Worm (Caenorhabditis elegans): ENCODE measurements around the gene Y54G11A.3.

The Y54G11A.3 gene

DNA sequence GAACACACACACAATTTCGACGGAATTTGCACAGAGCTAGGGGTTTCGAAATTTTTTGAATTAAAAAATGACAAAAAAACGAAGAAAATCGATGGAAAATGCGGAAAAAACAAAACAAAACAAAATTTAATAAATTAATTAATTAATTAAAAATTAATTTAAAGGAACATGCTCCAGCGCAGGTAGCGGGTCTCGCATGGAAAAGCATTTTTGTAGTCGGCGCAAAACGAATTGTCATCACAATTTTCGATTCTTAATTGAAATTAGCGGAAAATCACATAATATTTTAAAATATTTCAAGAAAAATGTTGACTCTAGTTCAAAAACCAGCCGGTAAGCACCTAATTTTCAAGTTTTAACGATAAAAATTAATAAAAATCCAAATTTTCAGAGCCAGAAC, at the start of gene Y54G11A.3:
Y54G11A.3 (plus strand) TSS at position 213 of the 400 bp plus-strand sequence.
- TF ChIP-seq hlh-11 (tag; optimal IDR thresholded peaks at IDR 0.05) (no peak), ceh-32 (tag; optimal IDR thresholded peaks at IDR 0.05; ENCODE audit: poor library complexity) (no peak), ctbp-1 (GFP tag; IDR thresholded peaks at IDR 0.05) (no peak), spr-1 (tag; optimal IDR thresholded peaks at IDR 0.05) (no peak), zfp-3 (GFP tag; conservative IDR thresholded peaks at IDR 0.05) (no peak), madf-5 (GFP tag; IDR thresholded peaks at IDR 0.05) (no peak), R02D3.7 (tag; optimal IDR thresholded peaks at IDR 0.05) (no peak), nhr-111 (GFP tag; optimal IDR thresholded peaks at IDR 0.05) (no peak), nhr-102 (tag; optimal IDR thresholded peaks at IDR 0.05) (no peak), ceh-82 (tag; optimal IDR thresholded peaks at IDR 0.05) (no peak), daf-16 (GFP tag; optimal IDR thresholded peaks at IDR 0.05) (no peak), daf-16 (tag; optimal IDR thresholded peaks at IDR 0.05) (no peak), ces-1 (GFP tag; optimal IDR thresholded peaks at IDR 0.05) (no peak), lin-29 (GFP tag; IDR thresholded peaks at IDR 0.05) (no peak), snpc-4 (tag; optimal IDR thresholded peaks at IDR 0.05) (no peak), unc-39 (tag; optimal IDR thresholded peaks at IDR 0.05) (no peak), set-16 (GFP tag; IDR thresholded peaks at IDR 0.05) (no peak), madf-9 (GFP tag; conservative IDR thresholded peaks at IDR 0.05) (no peak), nhr-48 (tag; optimal IDR thresholded peaks at IDR 0.05) (no peak), nhr-42 (GFP tag; IDR thresholded peaks at IDR 0.05) (no peak), dmd-6 (GFP tag; IDR thresholded peaks at IDR 0.05) (no peak)

DNA sequence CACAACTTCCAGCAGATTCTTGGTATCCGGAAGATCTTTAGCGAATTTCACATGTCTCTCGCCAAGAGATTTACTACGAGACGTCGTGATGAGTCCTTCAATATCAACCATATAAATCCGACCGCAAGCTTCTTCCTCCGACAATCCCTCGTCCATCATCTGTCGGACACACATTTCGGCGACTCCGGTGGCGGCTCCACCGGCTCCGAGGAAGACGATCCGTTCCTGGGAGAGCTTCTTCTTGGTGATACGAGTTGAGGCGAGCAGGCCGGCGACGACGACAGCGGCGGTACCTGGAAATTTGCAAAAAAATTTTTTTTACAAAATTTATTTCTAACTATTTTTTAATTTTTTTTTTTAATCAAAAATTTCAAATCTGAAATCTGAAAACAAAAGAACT, 46.3 kb upstream of the Y54G11A.3 start:
- TF ChIP-seq unc-130 (GFP tag; optimal IDR thresholded peaks at IDR 0.05) = no peak
- peak; percentile 80 for TF ChIP-seq set-16 (GFP tag; IDR thresholded peaks at IDR 0.05)

DNA sequence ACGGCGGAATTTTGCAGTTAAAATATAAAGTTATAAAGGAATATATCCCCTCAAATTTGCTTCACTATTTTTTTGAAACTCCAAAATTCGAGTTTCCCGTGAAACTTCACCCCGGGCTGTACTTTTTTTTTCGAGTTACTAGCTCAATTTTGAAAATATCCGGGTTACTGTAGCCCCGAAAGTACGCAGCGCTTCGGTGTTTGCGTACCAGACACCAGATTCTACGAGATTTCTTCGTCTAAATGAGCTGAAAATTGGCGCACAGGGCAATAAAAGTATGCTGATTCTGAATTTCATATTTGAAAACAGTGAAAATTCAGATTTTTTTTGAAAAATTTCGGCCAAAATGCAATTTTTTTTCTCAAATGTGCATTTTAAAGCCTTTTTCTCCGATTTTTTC, 45.5 kb upstream of the Y54G11A.3 start:
- no peak for TF ChIP-seq gei-8 (GFP tag; optimal IDR thresholded peaks at IDR 0.05)
- no peak for TF ChIP-seq spr-1 (tag; optimal IDR thresholded peaks at IDR 0.05)
- no peak for TF ChIP-seq mdt-29 (GFP tag; IDR thresholded peaks at IDR 0.05)
- TF ChIP-seq F37D6.2 (tag; optimal IDR thresholded peaks at IDR 0.05) = no peak
- TF ChIP-seq F44E2.7 (GFP tag; IDR thresholded peaks at IDR 0.05) = no peak
- peak; percentile 92 for TF ChIP-seq aha-1 (tag)
- no peak for TF ChIP-seq hif-1 (tag; optimal IDR thresholded peaks at IDR 0.05)
- TF ChIP-seq unc-130 (GFP tag; optimal IDR thresholded peaks at IDR 0.05) = no peak

DNA sequence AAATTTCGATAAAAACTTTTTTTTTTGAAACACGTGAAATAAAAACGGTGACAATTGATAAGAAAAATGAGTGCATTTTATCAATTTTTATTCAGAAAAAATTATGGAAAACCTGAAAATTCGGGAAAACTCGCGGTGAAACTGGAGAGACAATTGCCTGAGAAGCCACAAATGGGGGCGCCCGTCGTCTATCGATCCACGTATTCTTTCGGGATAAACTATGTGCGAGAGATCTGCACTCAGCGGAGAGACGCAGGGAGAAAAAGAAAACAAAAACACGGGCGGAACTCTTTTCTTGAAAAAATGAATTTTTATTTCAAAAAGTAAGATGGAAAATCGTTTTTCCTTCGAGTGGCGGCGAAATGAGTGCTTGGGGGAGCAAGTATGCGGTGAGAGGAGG, 42.5 kb upstream of the Y54G11A.3 start, which contains the start of gene men-1:
men-1 (minus strand) TSS at position 242 of the 400 bp plus-strand sequence.
- TF ChIP-seq nhr-11 (tag; optimal IDR thresholded peaks at IDR 0.05) (no peak), fkh-10 (GFP tag; optimal IDR thresholded peaks at IDR 0.05) (no peak), sdz-12 (GFP tag; optimal IDR thresholded peaks at IDR 0.05) (no peak), unc-39 (tag; optimal IDR thresholded peaks at IDR 0.05) (no peak), hmg-1.1 (GFP tag; IDR thresholded peaks at IDR 0.05) (no peak), nhr-48 (tag; optimal IDR thresholded peaks at IDR 0.05) (no peak), D1046.2 (GFP tag; IDR thresholded peaks at IDR 0.05) (no peak), mdt-29 (GFP tag; IDR thresholded peaks at IDR 0.05) (no peak), mdl-1 (tag; optimal IDR thresholded peaks at IDR 0.05) (no peak), F37D6.2 (tag; optimal IDR thresholded peaks at IDR 0.05) (no peak), hlh-30 (tag; optimal IDR thresholded peaks at IDR 0.05; ENCODE audit: insufficient read depth) (peak; percentile 22), ZK337.2 (GFP tag; IDR thresholded peaks at IDR 0.05) (no peak), aha-1 (tag) (peak; percentile 86), T20F7.1 (GFP tag; optimal IDR thresholded peaks at IDR 0.05) (no peak), nhr-25 (tag; optimal IDR thresholded peaks at IDR 0.05; ENCODE audit: borderline replicate concordance, insufficient read depth) (no peak), daf-16 (GFP tag; optimal IDR thresholded peaks at IDR 0.05) (no peak), daf-16 (tag; optimal IDR thresholded peaks at IDR 0.05) (peak; percentile 20), jun-1 (tag; optimal IDR thresholded peaks at IDR 0.05) (no peak), dmd-9 (GFP tag; IDR thresholded peaks at IDR 0.05) (no peak), egl-27 (tag; optimal IDR thresholded peaks at IDR 0.05) (no peak), ceh-28 (tag; optimal IDR thresholded peaks at IDR 0.05) (no peak), daf-12 (tag; optimal IDR thresholded peaks at IDR 0.05) (no peak), php-3 (GFP tag; IDR thresholded peaks at IDR 0.05) (no peak), unc-130 (GFP tag; optimal IDR thresholded peaks at IDR 0.05) (no peak), nhr-237 (tag; optimal IDR thresholded peaks at IDR 0.05) (no peak), ZK546.5 (tag; optimal IDR thresholded peaks at IDR 0.05) (no peak), lin-15B (tag; optimal IDR thresholded peaks at IDR 0.05) (no peak)
